Fruit fly (Drosophila melanogaster): ENCODE data around the gene CG10333.

DNA sequence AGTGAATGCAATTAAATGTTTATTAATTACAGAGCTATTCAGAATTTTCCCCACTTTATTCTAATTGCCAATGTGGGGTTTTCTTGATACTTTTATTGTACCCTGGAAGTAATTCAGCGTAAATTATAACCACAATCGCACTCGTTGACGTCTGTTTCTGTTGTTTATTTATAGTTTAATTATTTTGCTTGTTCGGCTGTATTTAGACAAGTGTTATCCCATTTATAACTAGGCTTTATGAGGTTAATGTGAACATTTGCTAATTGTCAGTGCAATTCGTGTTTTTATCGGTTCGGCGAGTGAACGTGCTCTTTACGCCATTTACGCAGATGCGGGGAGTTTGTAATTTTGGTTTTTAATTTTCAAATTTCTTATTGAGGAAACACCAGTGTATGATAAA is 18.4 kb downstream of the CG10333 start:
- TF ChIP-seq achi (GFP tag; optimal IDR thresholded peaks at IDR 0.05): no peak
- no peak for TF ChIP-seq CG16779 (tag; optimal IDR thresholded peaks at IDR 0.05)
- TF ChIP-seq CG8119 (GFP tag; IDR thresholded peaks at IDR 0.05): no peak
- TF ChIP-seq fd59A (GFP tag; optimal IDR thresholded peaks at IDR 0.05): no peak
- TF ChIP-seq Hr39 (GFP tag; optimal IDR thresholded peaks at IDR 0.05): no peak
- no peak for TF ChIP-seq Lpt (GFP tag; optimal IDR thresholded peaks at IDR 0.05)
